Worm (Caenorhabditis elegans) whole organism, midembryonic: ENCODE results near the gene eif-3.B.

Experiments
- T22C8.4 ChIP-seq: fragments of 200-800 bp; sonication (Bioruptor generic); IDR thresholded peaks from 2 replicates; pipeline ENCODE4 v1.3.6; 2022; ENCODE audit warnings: missing genetic modification characterization, missing compliant biosample characterization
- flt-1 ChIP-seq: fragments of 200-800 bp; sonication (Bioruptor generic); IDR thresholded peaks from 2 replicates; pipeline ENCODE4 v1.3.6; 2022; ENCODE audit warnings: missing genetic modification characterization, missing compliant biosample characterization

DNA sequence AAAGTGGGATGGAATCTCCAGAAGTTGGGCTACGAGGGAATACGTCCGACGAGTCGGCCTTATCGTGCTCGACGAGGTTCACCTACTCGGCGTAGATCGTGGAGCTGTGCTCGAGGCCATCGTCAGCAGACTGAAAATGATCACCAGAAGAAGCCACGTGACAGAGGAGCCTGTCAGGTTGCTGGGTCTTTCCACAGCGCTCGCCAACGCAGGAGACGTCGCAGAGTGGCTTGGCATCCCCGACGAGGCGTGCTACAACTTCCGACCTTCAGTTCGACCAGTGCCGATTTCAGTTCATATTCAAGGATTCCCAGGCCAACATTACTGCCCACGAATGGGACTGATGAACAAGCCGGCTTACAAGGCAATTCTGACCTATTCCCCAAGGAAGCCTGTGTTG, 24.1 kb upstream of the eif-3.B start:
- TF ChIP-seq T22C8.4 (GFP tag; lab: Robert Waterston, UW) (no peak), flt-1 (no peak)
